Worm (Caenorhabditis elegans): ENCODE measurements around the gene R05G9R.1.
A peak's percentile ranks its signal among the peaks of the same experiment; 100 is the strongest.

Gene R05G9R.1

DNA sequence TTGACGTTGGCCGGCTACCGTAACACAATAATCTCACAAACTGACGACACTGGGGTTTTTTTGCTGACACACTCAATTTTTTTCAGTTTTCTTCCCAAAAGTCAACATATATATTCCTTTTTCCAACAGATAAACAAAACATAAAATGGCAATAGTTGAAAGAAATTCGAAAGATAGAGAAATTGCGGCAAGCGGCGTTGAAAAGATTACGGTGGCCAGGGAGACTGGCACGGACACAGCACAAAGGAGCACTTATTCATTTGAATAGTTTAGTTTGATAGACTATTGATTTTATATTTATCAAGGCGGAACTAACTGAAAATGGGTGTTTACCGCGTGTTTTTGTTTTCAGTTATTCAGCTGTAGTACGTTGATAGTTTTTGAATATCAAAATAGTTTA lies 7.5 kb upstream of the R05G9R.1 start, which contains the start of gene toe-2:
toe-2 (minus strand) TSS at position 70 of the 400 bp plus-strand sequence.
- no peak for TF ChIP-seq aly-2 (tag; optimal IDR thresholded peaks at IDR 0.05)
- TF ChIP-seq nhr-67 (tag; optimal IDR thresholded peaks at IDR 0.05): no peak
- TF ChIP-seq mdl-1 (tag; optimal IDR thresholded peaks at IDR 0.05): no peak
- TF ChIP-seq nhr-77 (tag; optimal IDR thresholded peaks at IDR 0.05): no peak
- TF ChIP-seq sea-2 (GFP tag; optimal IDR thresholded peaks at IDR 0.05): no peak
- TF ChIP-seq ama-1 (optimal IDR thresholded peaks at IDR 0.05): no peak
- TF ChIP-seq jun-1 (tag; optimal IDR thresholded peaks at IDR 0.05): no peak
- no peak for TF ChIP-seq nhr-28 (tag; optimal IDR thresholded peaks at IDR 0.05)
- peak; percentile 55 for TF ChIP-seq elt-2 (tag; optimal IDR thresholded peaks at IDR 0.05)
- TF ChIP-seq fkh-10 (GFP tag; optimal IDR thresholded peaks at IDR 0.05): no peak
- no peak for TF ChIP-seq nhr-23 (tag; optimal IDR thresholded peaks at IDR 0.05)
- no peak for TF ChIP-seq eor-1 (tag; optimal IDR thresholded peaks at IDR 0.05)
- TF ChIP-seq pha-4 (tag; optimal IDR thresholded peaks at IDR 0.05): no peak
- TF ChIP-seq pqm-1 (tag; optimal IDR thresholded peaks at IDR 0.05): peak; percentile 18

DNA sequence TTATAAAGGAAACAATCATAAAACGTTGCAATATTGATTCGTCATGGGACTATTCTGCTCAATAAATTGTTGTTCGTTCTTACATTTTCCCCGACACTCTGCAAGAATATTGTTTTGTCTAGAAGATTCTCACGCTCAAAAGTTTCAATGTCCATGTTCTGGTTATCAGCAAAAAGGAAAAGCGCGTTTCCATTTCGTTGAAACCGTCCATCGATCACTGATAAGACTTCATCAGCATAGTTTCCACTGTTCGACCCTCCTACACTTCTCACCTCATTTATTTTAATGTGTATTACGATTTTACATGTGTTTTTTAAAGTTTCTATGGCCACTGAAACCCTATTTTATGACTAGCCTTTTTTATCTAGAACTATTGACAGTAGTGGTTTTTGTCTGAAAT lies 6.3 kb upstream of the R05G9R.1 start:
- TF ChIP-seq ZK546.5 (tag; optimal IDR thresholded peaks at IDR 0.05) (no peak), aly-2 (tag; optimal IDR thresholded peaks at IDR 0.05) (no peak), egl-27 (tag; optimal IDR thresholded peaks at IDR 0.05) (no peak), elt-3 (tag; optimal IDR thresholded peaks at IDR 0.05) (no peak), skn-1 (tag; optimal IDR thresholded peaks at IDR 0.05) (no peak), nhr-43 (tag; optimal IDR thresholded peaks at IDR 0.05; ENCODE audit: poor library complexity, severe bottlenecking) (no peak), pqm-1 (tag; optimal IDR thresholded peaks at IDR 0.05) (peak; percentile 91), nhr-12 (tag; optimal IDR thresholded peaks at IDR 0.05) (no peak), ceh-9 (tag; optimal IDR thresholded peaks at IDR 0.05) (no peak), elt-2 (tag; optimal IDR thresholded peaks at IDR 0.05) (peak; percentile 89), zag-1 (tag; optimal IDR thresholded peaks at IDR 0.05) (no peak), lin-15B (tag; optimal IDR thresholded peaks at IDR 0.05) (no peak), nfya-1 (tag; optimal IDR thresholded peaks at IDR 0.05; ENCODE audit: insufficient read depth) (no peak), nhr-28 (tag; optimal IDR thresholded peaks at IDR 0.05) (no peak), nhr-76 (tag; optimal IDR thresholded peaks at IDR 0.05) (no peak), daf-12 (tag; optimal IDR thresholded peaks at IDR 0.05) (no peak), ceh-16 (tag; optimal IDR thresholded peaks at IDR 0.05) (no peak)

DNA sequence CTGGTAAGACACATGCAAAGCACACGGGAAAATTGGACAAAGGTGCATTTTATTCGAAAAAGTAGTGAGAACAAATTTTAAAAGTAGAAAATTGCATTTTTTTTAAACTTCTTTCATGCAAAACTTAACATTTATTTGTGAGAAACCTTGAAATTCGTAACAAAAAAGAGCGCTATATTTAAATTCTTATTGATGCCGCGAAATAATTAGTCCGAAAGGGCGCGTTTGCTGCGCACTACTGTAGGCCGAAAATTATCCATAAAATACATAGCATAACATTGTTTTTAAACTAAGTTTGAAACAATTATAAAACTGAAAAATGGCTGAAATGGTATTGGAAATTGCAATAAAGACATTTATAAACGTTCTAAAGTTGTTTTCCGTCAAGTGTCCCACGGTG lies 5.9 kb upstream of the R05G9R.1 start:
- no peak for TF ChIP-seq tbx-2 (tag; optimal IDR thresholded peaks at IDR 0.05)

DNA sequence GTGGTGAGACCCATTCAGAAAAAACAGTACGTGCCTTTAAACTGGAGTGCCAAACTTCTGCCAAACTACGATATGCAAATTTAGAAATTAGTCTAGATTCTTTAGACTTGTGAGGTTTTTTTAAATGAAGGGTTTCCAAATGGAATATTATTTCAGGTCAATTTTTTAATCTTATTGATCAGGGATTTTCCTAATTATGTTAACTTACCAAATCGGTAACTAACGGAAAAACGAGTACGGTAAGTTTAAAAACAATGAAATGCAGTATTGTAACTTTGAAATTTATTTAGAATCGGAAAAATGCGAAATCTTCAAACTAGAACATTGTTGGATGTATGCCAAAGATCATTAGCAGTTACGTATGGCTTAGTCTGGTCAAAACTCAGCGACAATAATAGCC lies 2.5 kb upstream of the R05G9R.1 start, which contains the start of gene C56E6.7:
C56E6.7 (plus strand) TSS at position 301 of the 400 bp plus-strand sequence.
- no peak for TF ChIP-seq elt-2 (tag; optimal IDR thresholded peaks at IDR 0.05)
- TF ChIP-seq ceh-9 (tag; optimal IDR thresholded peaks at IDR 0.05): no peak
- TF ChIP-seq ceh-28 (tag; optimal IDR thresholded peaks at IDR 0.05): no peak
- no peak for TF ChIP-seq aly-2 (tag; optimal IDR thresholded peaks at IDR 0.05)
- TF ChIP-seq fos-1 (tag; optimal IDR thresholded peaks at IDR 0.05): no peak
- no peak for TF ChIP-seq tbx-2 (tag; optimal IDR thresholded peaks at IDR 0.05)
- no peak for TF ChIP-seq nhr-11 (tag; optimal IDR thresholded peaks at IDR 0.05)
- TF ChIP-seq fkh-10 (GFP tag; optimal IDR thresholded peaks at IDR 0.05): no peak
- no peak for TF ChIP-seq elt-3 (tag; optimal IDR thresholded peaks at IDR 0.05)
- TF ChIP-seq nhr-12 (tag; optimal IDR thresholded peaks at IDR 0.05): no peak

- TF ChIP-seq unc-62 (GFP tag; optimal IDR thresholded peaks at IDR 0.05) (no peak), pqm-1 (tag; optimal IDR thresholded peaks at IDR 0.05) (no peak), elt-3 (tag; optimal IDR thresholded peaks at IDR 0.05) (no peak), lin-15B (tag; optimal IDR thresholded peaks at IDR 0.05) (no peak)
These were observed 454 bp downstream of the R05G9R.1 start for ce11 chrII:6513357-6513756.

ce11 chrII:6502826-6503225 lies 11.0 kb downstream of the R05G9R.1 start, which contains the start of gene R05G9.1:
TSS of gene R05G9.1 (plus strand) at chrII:6503168.
- TF ChIP-seq nhr-237 (tag; optimal IDR thresholded peaks at IDR 0.05): no peak
